Fruit fly (Drosophila melanogaster): ENCODE results near the gene noc.

DNA sequence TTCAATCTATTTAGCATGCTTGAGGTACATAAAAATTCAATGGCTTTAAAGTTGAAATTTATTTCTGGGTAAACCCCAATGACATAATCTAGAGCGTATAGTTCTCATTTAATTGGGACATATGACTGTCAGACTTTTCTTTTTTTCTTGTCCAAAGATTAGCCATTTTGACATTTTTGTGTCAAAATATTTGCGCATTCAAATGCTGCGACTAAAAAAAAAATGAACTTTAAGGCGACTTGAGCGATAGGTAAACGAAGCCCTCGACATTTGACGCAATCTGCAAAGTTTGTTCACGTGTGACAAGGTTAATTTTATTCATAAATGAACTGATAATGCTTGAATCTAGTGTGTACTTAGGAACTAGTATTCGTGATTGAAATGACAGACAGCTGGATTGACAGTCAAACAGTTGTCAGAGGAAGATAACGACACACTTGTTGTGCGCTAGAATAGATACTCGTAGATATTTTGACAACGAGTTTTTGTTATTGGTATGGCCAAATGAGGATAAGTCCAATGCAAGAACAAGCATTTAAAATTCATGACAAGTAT, 15.4 kb downstream of the noc start:
- TF ChIP-seq CG8478 (optimal IDR thresholded peaks at IDR 0.05) (no peak), Pdp1 (GFP tag; optimal IDR thresholded peaks at IDR 0.05) (peak in 1 of 2 experiments; percentile 44), Oli (tag; optimal IDR thresholded peaks at IDR 0.05) (no peak), CG9215 (GFP tag; IDR thresholded peaks at IDR 0.05) (no peak)

Data from whole organism, embryonic.